ENCODE assay signal across 3 fruit fly cellular contexts in the genomic region with DNA sequence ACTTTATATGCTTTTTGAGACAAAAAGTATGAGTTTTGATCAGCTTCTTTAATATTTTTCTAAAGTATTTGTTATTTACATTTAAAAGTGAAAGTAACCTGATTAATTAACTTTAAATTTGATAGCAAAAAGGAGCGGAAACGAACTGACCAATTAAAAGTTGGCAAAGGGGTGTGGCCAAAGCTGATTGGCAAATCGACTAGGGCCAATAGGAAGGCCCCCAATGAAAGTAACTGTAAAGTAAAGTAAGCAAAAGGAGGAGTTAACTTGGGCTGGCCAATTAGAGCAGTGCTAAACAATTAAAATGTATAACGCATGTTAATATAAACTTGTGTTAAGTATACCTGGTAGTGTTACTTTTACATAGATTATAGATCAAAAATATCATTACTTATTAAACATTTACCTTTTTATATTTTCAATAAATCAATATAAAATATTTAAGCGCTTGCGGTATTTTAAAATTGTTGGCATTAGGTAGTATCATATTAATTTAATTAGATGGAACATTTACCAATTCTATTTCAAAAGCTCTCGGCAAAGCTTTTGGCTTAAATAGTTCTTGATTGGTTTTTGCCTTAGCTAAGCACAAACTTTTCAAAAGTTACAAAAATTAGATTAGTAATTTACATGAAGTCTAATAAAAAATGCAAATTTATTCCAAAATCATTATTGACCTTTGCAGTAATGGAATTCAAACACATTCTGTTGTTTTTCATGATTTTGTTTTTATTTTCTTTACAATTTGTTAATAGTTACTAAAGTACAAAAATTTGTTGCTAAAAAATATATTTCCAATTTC.
TF ChIP-seq lines count a peak whose summit lies in the region.

No protein-coding gene starts in this region.

- peak; percentile 66 for TF ChIP-seq CTCF in whole organism, embryonic (GFP tag; optimal IDR thresholded peaks at IDR 0.05; lab: Kevin White, UChicago)

TF ChIP-seq in whole organism, adult, 20 proteins besides CTCF, POLR2A, EP300 and RAD21:
- TF ChIP-seq CG5204 (GFP tag; optimal IDR thresholded peaks at IDR 0.05; lab: Kevin White, UChicago) (no peak), kay (GFP tag; lab: Kevin White, UChicago; ENCODE audit: borderline replicate concordance) (peak; percentile 64), CG7101 (tag; optimal IDR thresholded peaks at IDR 0.05; lab: Kevin White, UChicago) (no peak)

TF ChIP-seq in whole organism, embryonic, 481 proteins besides CTCF, POLR2A, EP300 and RAD21 (continues in another document):
- TF ChIP-seq CG6272 (GFP tag; IDR thresholded peaks at IDR 0.05; lab: Robert Waterston, UW) (no peak), CG34224 (GFP tag; IDR thresholded peaks at IDR 0.05; lab: Robert Waterston, UW; ENCODE audit: partially characterized antibody) (no peak), chn (GFP tag; optimal IDR thresholded peaks at IDR 0.05; lab: Kevin White, UChicago) (no peak), CG2712 (tag; optimal IDR thresholded peaks at IDR 0.05; lab: Kevin White, UChicago) (no peak), en (GFP tag; optimal IDR thresholded peaks at IDR 0.05; lab: Kevin White, UChicago) (no peak), CG10267 (tag; optimal IDR thresholded peaks at IDR 0.05; lab: Kevin White, UChicago) (no peak), salm (tag; optimal IDR thresholded peaks at IDR 0.05; lab: Kevin White, UChicago) (no peak), kay (GFP tag; optimal IDR thresholded peaks at IDR 0.05; lab: Kevin White, UChicago) (no peak), ap (GFP tag; IDR thresholded peaks at IDR 0.05; lab: Robert Waterston, UW) (no peak), sisA (GFP tag; IDR thresholded peaks at IDR 0.05; lab: Robert Waterston, UW) (no peak), jumu (GFP tag; optimal IDR thresholded peaks at IDR 0.05; lab: Kevin White, UChicago) (no peak), abd-A (tag; optimal IDR thresholded peaks at IDR 0.05; lab: Kevin White, UChicago) (peak; percentile 37), Adf1 (GFP tag; IDR thresholded peaks at IDR 0.05; lab: Robert Waterston, UW) (no peak), sd (tag; optimal IDR thresholded peaks at IDR 0.05; lab: Kevin White, UChicago) (peak; percentile 19), fd64A (GFP tag; optimal IDR thresholded peaks at IDR 0.05; lab: Kevin White, UChicago) (no peak), ash1 (GFP tag; optimal IDR thresholded peaks at IDR 0.05; lab: Kevin White, UChicago) (no peak), tx (GFP tag; optimal IDR thresholded peaks at IDR 0.05; lab: Kevin White, UChicago) (no peak), NC2α (GFP tag; optimal IDR thresholded peaks at IDR 0.05; lab: Kevin White, UChicago) (no peak), pfk (GFP tag; optimal IDR thresholded peaks at IDR 0.05; lab: Kevin White, UChicago) (no peak), NFAT (GFP tag; IDR thresholded peaks at IDR 0.05; lab: Robert Waterston, UW) (no peak), Doc2 (GFP tag; IDR thresholded peaks at IDR 0.05; lab: Robert Waterston, UW) (no peak), crc (GFP tag; optimal IDR thresholded peaks at IDR 0.05; lab: Kevin White, UChicago) (no peak), lola (GFP tag; optimal IDR thresholded peaks at IDR 0.05; lab: Kevin White, UChicago) (no peak), gro (GFP tag; optimal IDR thresholded peaks at IDR 0.05; lab: Kevin White, UChicago) (no peak), CG7839 (tag; optimal IDR thresholded peaks at IDR 0.05; lab: Kevin White, UChicago) (no peak), al (GFP tag; IDR thresholded peaks at IDR 0.05; lab: Robert Waterston, UW) (no peak), Nf-YB (GFP tag; optimal IDR thresholded peaks at IDR 0.05; lab: Kevin White, UChicago) (peak; percentile 91), Nf-YA (GFP tag; IDR thresholded peaks at IDR 0.05; lab: Robert Waterston, UW) (no peak), CG4707 (GFP tag; optimal IDR thresholded peaks at IDR 0.05; lab: Kevin White, UChicago) (no peak), bcd (GFP tag; optimal IDR thresholded peaks at IDR 0.05; lab: Kevin White, UChicago) (no peak), Hand (GFP tag; optimal IDR thresholded peaks at IDR 0.05; lab: Kevin White, UChicago) (no peak), Dfd (GFP tag; optimal IDR thresholded peaks at IDR 0.05; lab: Kevin White, UChicago) (no peak), MTF-1 (GFP tag; optimal IDR thresholded peaks at IDR 0.05; lab: Kevin White, UChicago; ENCODE audit: borderline replicate concordance) (no peak), CG11456 (GFP tag; IDR thresholded peaks at IDR 0.05; lab: Robert Waterston, UW) (no peak), CG2199 (GFP tag; IDR thresholded peaks at IDR 0.05; lab: Robert Waterston, UW) (no peak), CG9609 (GFP tag; optimal IDR thresholded peaks at IDR 0.05; lab: Kevin White, UChicago) (no peak), Eip74EF (GFP tag; optimal IDR thresholded peaks at IDR 0.05; lab: Kevin White, UChicago) (no peak), Nf-YC (tag; optimal IDR thresholded peaks at IDR 0.05; lab: Kevin White, UChicago) (peak; percentile 91), CG8089 (GFP tag; optimal IDR thresholded peaks at IDR 0.05; lab: Kevin White, UChicago) (no peak), gcm2 (GFP tag; optimal IDR thresholded peaks at IDR 0.05; lab: Kevin White, UChicago) (no peak), CG6683 (GFP tag; optimal IDR thresholded peaks at IDR 0.05; lab: Kevin White, UChicago) (no peak), Hmx (GFP tag; optimal IDR thresholded peaks at IDR 0.05; lab: Kevin White, UChicago) (no peak)

TF ChIP-seq in whole organism, prepupa, 60 proteins besides CTCF, POLR2A, EP300 and RAD21:
- TF ChIP-seq svp (GFP tag; lab: Kevin White, UChicago) (peak; percentile 38), CG16779 (tag; optimal IDR thresholded peaks at IDR 0.05; lab: Kevin White, UChicago) (no peak)
TF ChIP-seq in whole organism, prepupa: peak in this region for 1.
